Worm (Caenorhabditis elegans) whole organism, late embryonic: ENCODE results near the gene Y51H4A.24.
"Not testable (repeated sequence)": the region's sequence is repeated elsewhere in the genome, so short reads cannot be mapped to it uniquely, and the experiment has no call there.

Experiments
- ceh-2 ChIP-seq: sonication (generic microtip); optimal IDR thresholded peaks from 2 replicates; lab custom pipeline; 2016; ENCODE audit warnings: missing genotype, missing genetic modification characterization, missing compliant biosample characterization
- elt-2 ChIP-seq: sonication (generic microtip); optimal IDR thresholded peaks from 2 replicates; lab custom pipeline; 2016; ENCODE audit warnings: missing genetic modification reagents, missing genetic modification characterization, missing compliant biosample characterization

ce11 chrIV:16722616-16723015 is 18.1 kb downstream of the Y51H4A.24 start, which contains the start of gene Y51H4A.23:
- not testable (repeated sequence) for TF ChIP-seq ceh-2, elt-2 (tag; lab: Kevin White, UChicago)
